Fruit fly (Drosophila melanogaster): ENCODE results near the gene noc.
A peak's percentile ranks its signal among the peaks of the same experiment; 100 is the strongest.

Gene noc

DNA sequence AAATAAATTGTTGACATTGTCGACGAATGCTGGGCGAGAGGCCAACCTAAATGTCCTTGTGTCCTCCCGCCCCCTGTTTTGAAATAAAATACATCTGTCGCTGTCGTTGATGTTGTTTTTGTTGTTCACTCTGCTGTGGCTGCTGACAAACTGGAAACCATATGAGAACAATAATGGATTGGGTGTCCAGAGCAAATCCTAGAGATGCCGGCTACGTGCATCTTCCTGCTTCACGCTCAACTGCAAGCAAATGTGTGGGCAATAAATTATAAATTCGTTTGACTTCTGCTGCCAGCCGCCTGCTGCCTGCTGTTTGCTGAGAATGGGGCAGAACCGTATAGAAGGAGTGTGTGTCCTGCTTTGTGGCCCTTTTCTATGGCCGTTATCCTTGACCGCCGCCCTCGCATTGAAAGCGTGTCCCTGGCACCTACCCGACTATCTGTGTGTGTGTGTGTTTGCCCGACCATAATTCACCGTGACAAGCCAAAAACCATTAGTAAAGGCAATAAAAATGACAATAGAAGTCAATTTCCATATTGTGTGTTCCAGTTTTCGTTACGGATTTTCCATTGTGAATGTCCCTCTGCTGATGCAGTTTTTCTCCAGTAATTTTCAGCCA lies 46.9 kb upstream of the noc start (continued):
- peak; percentile 99 for TF ChIP-seq twi (tag; optimal IDR thresholded peaks at IDR 0.05)
- no peak for TF ChIP-seq Fer1 (GFP tag; optimal IDR thresholded peaks at IDR 0.05)
- TF ChIP-seq hth (optimal IDR thresholded peaks at IDR 0.05): peak; percentile 39
- TF ChIP-seq CG3281 (GFP tag; optimal IDR thresholded peaks at IDR 0.05): no peak
- peak; percentile 88 for TF ChIP-seq Kr (GFP tag; optimal IDR thresholded peaks at IDR 0.05)
- TF ChIP-seq CkIIα-i1 (GFP tag; IDR thresholded peaks at IDR 0.05): no peak
- TF ChIP-seq CG9797 (GFP tag; optimal IDR thresholded peaks at IDR 0.05): no peak
- TF ChIP-seq trh (GFP tag; optimal IDR thresholded peaks at IDR 0.05): no peak
- TF ChIP-seq cad (GFP tag; optimal IDR thresholded peaks at IDR 0.05): peak; percentile 91
- no peak for TF ChIP-seq cwo (GFP tag; optimal IDR thresholded peaks at IDR 0.05)
- TF ChIP-seq CG14710 (tag; optimal IDR thresholded peaks at IDR 0.05): no peak
- no peak for TF ChIP-seq jing (GFP tag; optimal IDR thresholded peaks at IDR 0.05)
- TF ChIP-seq ac (GFP tag; optimal IDR thresholded peaks at IDR 0.05): peak; percentile 2
- TF ChIP-seq CG4404 (GFP tag; IDR thresholded peaks at IDR 0.05): no peak

DNA sequence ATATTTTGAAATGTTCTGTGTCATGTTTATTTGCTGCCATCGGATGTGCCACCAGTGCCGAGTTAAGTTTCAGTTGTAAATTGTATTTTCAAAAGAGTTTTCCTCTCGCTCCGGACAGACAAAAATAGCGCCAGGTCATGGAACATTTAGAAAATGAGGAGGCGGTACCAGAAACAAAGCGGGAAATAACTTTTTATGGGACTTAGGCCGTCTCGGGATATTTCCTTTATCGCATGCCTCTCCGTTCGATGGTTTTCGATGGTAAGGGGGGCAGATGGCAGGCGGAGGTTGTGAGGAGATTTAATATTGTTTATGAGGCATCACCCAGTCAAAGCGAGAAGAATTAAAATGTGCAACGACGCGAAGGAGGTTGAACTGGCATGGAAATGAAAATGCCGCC lies 45.8 kb upstream of the noc start:
- TF ChIP-seq CG14050 (GFP tag; IDR thresholded peaks at IDR 0.05): no peak
- no peak for TF ChIP-seq CG6813 (GFP tag; optimal IDR thresholded peaks at IDR 0.05)
- no peak for TF ChIP-seq CG42726 (GFP tag; IDR thresholded peaks at IDR 0.05; ENCODE audit: partially characterized antibody)
- no peak for TF ChIP-seq CG3281 (GFP tag; optimal IDR thresholded peaks at IDR 0.05)
- TF ChIP-seq oc (tag; optimal IDR thresholded peaks at IDR 0.05): no peak
- no peak for TF ChIP-seq bbx (GFP tag; IDR thresholded peaks at IDR 0.05; ENCODE audit: partially characterized antibody)
- no peak for TF ChIP-seq Usf (GFP tag; optimal IDR thresholded peaks at IDR 0.05)
- TF ChIP-seq chn (GFP tag; optimal IDR thresholded peaks at IDR 0.05): no peak
- no peak for TF ChIP-seq fru (optimal IDR thresholded peaks at IDR 0.05)
- no peak for TF ChIP-seq salm (tag; optimal IDR thresholded peaks at IDR 0.05)
- no peak for TF ChIP-seq dmrt99B (tag; optimal IDR thresholded peaks at IDR 0.05)
- TF ChIP-seq az2 (GFP tag; optimal IDR thresholded peaks at IDR 0.05): no peak
- TF ChIP-seq CG16813 (GFP tag; IDR thresholded peaks at IDR 0.05; ENCODE audit: partially characterized antibody): no peak
- no peak for TF ChIP-seq D19B (GFP tag; optimal IDR thresholded peaks at IDR 0.05)
- no peak for TF ChIP-seq chif (GFP tag; optimal IDR thresholded peaks at IDR 0.05)
- TF ChIP-seq twi (tag; optimal IDR thresholded peaks at IDR 0.05): peak; percentile 43
- TF ChIP-seq odd (GFP tag; optimal IDR thresholded peaks at IDR 0.05): no peak
- TF ChIP-seq CG8089 (GFP tag; optimal IDR thresholded peaks at IDR 0.05): no peak
- TF ChIP-seq z (GFP tag; IDR thresholded peaks at IDR 0.05): 0 out of 3 replicates have a peak, but pooled peaks have one; percentile 9
- TF ChIP-seq sd (tag; optimal IDR thresholded peaks at IDR 0.05): peak; percentile 70
- no peak for TF ChIP-seq CG6254 (GFP tag; optimal IDR thresholded peaks at IDR 0.05)
- no peak for TF ChIP-seq Max (GFP tag; optimal IDR thresholded peaks at IDR 0.05)
- TF ChIP-seq CG4707 (GFP tag; optimal IDR thresholded peaks at IDR 0.05): no peak
- TF ChIP-seq CG18011 (GFP tag; optimal IDR thresholded peaks at IDR 0.05): no peak
- TF ChIP-seq crol (GFP tag; IDR thresholded peaks at IDR 0.05): peak; percentile 70
- no peak for TF ChIP-seq CG17361 (GFP tag; IDR thresholded peaks at IDR 0.05)
- peak; percentile 71 for TF ChIP-seq abd-A (tag; optimal IDR thresholded peaks at IDR 0.05)
- TF ChIP-seq CG9727 (GFP tag; optimal IDR thresholded peaks at IDR 0.05): no peak
- no peak for TF ChIP-seq danr (GFP tag; IDR thresholded peaks at IDR 0.05)
- no peak for TF ChIP-seq CG15073 (GFP tag; optimal IDR thresholded peaks at IDR 0.05)
- TF ChIP-seq so (GFP tag; IDR thresholded peaks at IDR 0.05): peak; percentile 53; the same call in 1 of the 3 replicates
- TF ChIP-seq Abd-B (GFP tag; optimal IDR thresholded peaks at IDR 0.05): peak; percentile 22
- TF ChIP-seq gsb-n (tag; optimal IDR thresholded peaks at IDR 0.05): peak; percentile 2
- peak; percentile 77 for TF ChIP-seq sr (GFP tag; IDR thresholded peaks at IDR 0.05)
- no peak for TF ChIP-seq jumu (GFP tag; optimal IDR thresholded peaks at IDR 0.05)
- TF ChIP-seq sqz (GFP tag; optimal IDR thresholded peaks at IDR 0.05): no peak
- TF ChIP-seq chinmo (GFP tag; IDR thresholded peaks at IDR 0.05; ENCODE audit: partially characterized antibody): no peak
- no peak for TF ChIP-seq yki (optimal IDR thresholded peaks at IDR 0.05)

Data from whole organism, embryonic.